Fruit fly (Drosophila melanogaster): ENCODE measurements around the gene zfh1.
A peak's percentile ranks its signal among the peaks of the same experiment; 100 is the strongest.

DNA sequence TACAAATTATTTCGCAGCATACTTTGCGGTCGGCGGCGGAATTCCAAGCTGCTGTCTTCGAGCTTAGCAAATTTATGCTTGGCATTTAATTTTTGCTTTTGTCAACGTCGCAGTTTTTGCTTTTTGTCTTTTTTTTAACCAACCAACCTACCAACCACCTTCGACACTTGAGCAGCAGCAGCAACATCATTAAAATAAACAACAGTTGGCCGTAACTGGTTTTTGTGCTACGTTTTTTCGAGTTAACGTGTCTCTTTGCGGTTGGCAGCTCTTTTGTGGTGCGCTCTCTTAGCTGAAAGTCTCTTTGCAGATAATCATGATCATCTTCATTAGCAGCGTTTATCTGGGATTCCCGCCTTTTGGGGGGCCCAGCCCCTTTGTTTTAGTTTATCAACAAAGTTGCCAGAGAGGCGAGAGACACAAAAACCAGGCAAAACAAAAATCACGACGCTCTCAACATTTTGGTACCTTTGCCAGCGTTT lies 56.3 kb downstream of the zfh1 start:
- no peak for TF ChIP-seq Dfd (GFP tag; optimal IDR thresholded peaks at IDR 0.05)
- TF ChIP-seq tai (GFP tag; optimal IDR thresholded peaks at IDR 0.05), result no peak
- TF ChIP-seq Vsx2 (GFP tag; optimal IDR thresholded peaks at IDR 0.05; ENCODE audit: partially characterized antibody), result peak; percentile 4
- no peak for TF ChIP-seq CG32264 (GFP tag; optimal IDR thresholded peaks at IDR 0.05)
- no peak for TF ChIP-seq lola (GFP tag; optimal IDR thresholded peaks at IDR 0.05)
- TF ChIP-seq br (GFP tag; optimal IDR thresholded peaks at IDR 0.05), result no peak
- TF ChIP-seq woc (GFP tag; optimal IDR thresholded peaks at IDR 0.05), result no peak
- TF ChIP-seq pan (optimal IDR thresholded peaks at IDR 0.05), result no peak
- no peak for TF ChIP-seq usp (GFP tag; optimal IDR thresholded peaks at IDR 0.05)
- no peak for TF ChIP-seq h (GFP tag; optimal IDR thresholded peaks at IDR 0.05)

Data from whole organism, wandering third instar larva.